Worm (Caenorhabditis elegans) whole organism, young adult: Measurements from ENCODE around the gene srw-67.

Source experiments
- K12H6.12 ChIP-seq: fragments of 200-800 bp; sonication (Bioruptor generic); optimal IDR thresholded peaks from 2 replicates; lab custom pipeline; 2018; ENCODE audit warnings: mild to moderate bottlenecking, missing genetic modification characterization, missing compliant biosample characterization
- attf-5 ChIP-seq: fragments of 200-800 bp; sonication (Bioruptor generic); optimal IDR thresholded peaks from 2 replicates; lab custom pipeline; 2018; ENCODE audit warnings: mild to moderate bottlenecking, missing genetic modification characterization, missing compliant biosample characterization
- dpl-1 ChIP-seq: fragments of 150-350 bp; optimal IDR thresholded peaks from 2 replicates; lab custom pipeline; 2014; ENCODE audit warnings: missing biosample characterization, missing genetic modification reagents, missing genetic modification characterization
- ekl-4 ChIP-seq: fragments of 200-800 bp; sonication (Bioruptor generic); IDR thresholded peaks from 2 replicates; pipeline ENCODE4 v1.3.6; 2022; ENCODE audit warnings: missing genetic modification reagents, missing genetic modification characterization, missing compliant biosample characterization
- lsl-1 ChIP-seq: fragments of 200-800 bp; sonication (Bioruptor generic); optimal IDR thresholded peaks from 2 replicates; lab custom pipeline; 2018; ENCODE audit warnings: mild to moderate bottlenecking, missing genetic modification characterization, moderate library complexity, missing compliant biosample characterization
- lsy-27 ChIP-seq: sonication (generic microtip); optimal IDR thresholded peaks from 2 replicates; lab custom pipeline; 2017; ENCODE audit warnings: missing genetic modification characterization, mild to moderate bottlenecking, missing compliant biosample characterization, antibody characterized with exemption, missing genotype, borderline replicate concordance; ENCODE audit not compliant: insufficient read depth
- nhr-179 ChIP-seq: sonication (generic microtip); optimal IDR thresholded peaks from 2 replicates; lab custom pipeline; 2016; ENCODE audit warnings: mild to moderate bottlenecking, missing genetic modification characterization, missing compliant biosample characterization

ce11 chrV:7454236-7454635, 36.8 kb downstream of the srw-67 start, which contains the start of gene try-8:
- TF ChIP-seq dpl-1 (GFP tag; lab: Kevin White, UChicago), result no peak
- TF ChIP-seq attf-5 (GFP tag; lab: Kevin White, UChicago), result no peak
- TF ChIP-seq K12H6.12 (tag; lab: Kevin White, UChicago), result no peak
- no peak for TF ChIP-seq lsl-1 (GFP tag; lab: Kevin White, UChicago)
- no peak for TF ChIP-seq ekl-4 (GFP tag; lab: Robert Waterston, UW)
- no peak for TF ChIP-seq lsy-27 (tag; lab: Kevin White, UChicago)
- TF ChIP-seq nhr-179 (tag; lab: Kevin White, UChicago), result no peak
